Worm (Caenorhabditis elegans) whole organism, L4 larva: ENCODE measurements around the gene gpx-4.

ENCODE experiments used
- D1046.2 ChIP-seq: fragments of 200-800 bp; sonication (Bioruptor generic); IDR thresholded peaks from 2 replicates; pipeline ENCODE4 v1.3.6; 2022; ENCODE audit warnings: missing genetic modification characterization, missing compliant biosample characterization
- F10B5.3 ChIP-seq: sonication (generic microtip); optimal IDR thresholded peaks from 2 replicates; lab custom pipeline; 2016; ENCODE audit warnings: mild to moderate bottlenecking, missing genetic modification characterization, missing compliant biosample characterization
- F44E2.7 ChIP-seq: fragments of 200-800 bp; sonication (Bioruptor generic); IDR thresholded peaks from 2 replicates; pipeline ENCODE4 v2.1.2; 2022; ENCODE audit warnings: missing genetic modification characterization, missing compliant biosample characterization
- R02D3.7 ChIP-seq: fragments of 150-350 bp; sonication (generic microtip); optimal IDR thresholded peaks from 3 replicates; lab custom pipeline; 2014; ENCODE audit warnings: missing biosample characterization, missing genetic modification characterization
- T20F7.1 ChIP-seq: fragments of 200-800 bp; sonication (Bioruptor generic); optimal IDR thresholded peaks from 2 replicates; lab custom pipeline; 2018; ENCODE audit warnings: mild to moderate bottlenecking, missing genetic modification characterization, missing compliant biosample characterization
- T26A8.4 ChIP-seq: fragments of 200-800 bp; sonication (Bioruptor generic); IDR thresholded peaks from 2 replicates; pipeline ENCODE4 v1.3.6; 2022; ENCODE audit warnings: missing genetic modification characterization, missing compliant biosample characterization
- Y105C5A.15 ChIP-seq: fragments of 200-800 bp; sonication (Bioruptor generic); IDR thresholded peaks from 2 replicates; pipeline ENCODE4 v1.3.6; 2022; ENCODE audit warnings: missing genetic modification characterization, missing compliant biosample characterization
- Y5F2A.4 ChIP-seq: fragments of 200-800 bp; sonication (Bioruptor generic); optimal IDR thresholded peaks from 2 replicates; lab custom pipeline; 2018; ENCODE audit warnings: mild to moderate bottlenecking, missing genetic modification characterization, missing compliant biosample characterization
- Y75B8A.6 ChIP-seq: fragments of 200-800 bp; sonication (Bioruptor generic); IDR thresholded peaks from 2 replicates; pipeline ENCODE4 v1.3.6; 2022; ENCODE audit warnings: missing genetic modification reagents, missing genetic modification characterization, missing compliant biosample characterization
- ZK337.2 ChIP-seq: fragments of 200-800 bp; sonication (Bioruptor generic); IDR thresholded peaks from 2 replicates; pipeline ENCODE4 v1.3.6; 2022; ENCODE audit warnings: missing genetic modification reagents, missing genetic modification characterization, missing compliant biosample characterization
- ZK546.5 ChIP-seq, 2 experiments: sonication (generic microtip); optimal IDR thresholded peaks; 2 replicates each; lab custom pipeline; 2017; ENCODE audit warnings: missing biosample characterization in 2 of 2, missing genetic modification characterization in 2 of 2
- ama-1 ChIP-seq: fragments of 150-350 bp; optimal IDR thresholded peaks from 2 replicates; lab custom pipeline; 2014; ENCODE audit warnings: inconsistent platforms, mixed read lengths
- ceh-32 ChIP-seq: sonication (generic microtip); optimal IDR thresholded peaks from 2 replicates; lab custom pipeline; 2016; ENCODE audit warnings: mild to moderate bottlenecking, missing genetic modification characterization, missing compliant biosample characterization; ENCODE audit not compliant: poor library complexity
- ceh-44 ChIP-seq: fragments of 200-800 bp; sonication (Bioruptor generic); IDR thresholded peaks from 2 replicates; pipeline ENCODE4 v1.3.6; 2022; ENCODE audit warnings: missing genetic modification reagents, missing genetic modification characterization, missing compliant biosample characterization
- daf-12 ChIP-seq: fragments of 150-350 bp; optimal IDR thresholded peaks from 2 replicates; lab custom pipeline; 2014; ENCODE audit warnings: missing biosample characterization, missing genetic modification reagents, missing genetic modification characterization
- dmd-8 ChIP-seq: fragments of 200-800 bp; sonication (Bioruptor generic); IDR thresholded peaks from 2 replicates; pipeline ENCODE4 v1.3.6; 2022; ENCODE audit warnings: missing genetic modification characterization, missing compliant biosample characterization
- dve-1 ChIP-seq: sonication (generic microtip); optimal IDR thresholded peaks from 2 replicates; lab custom pipeline; 2017; ENCODE audit warnings: antibody characterized with exemption, mild to moderate bottlenecking, missing genetic modification characterization, missing compliant biosample characterization; ENCODE audit not compliant: insufficient read depth
- fkh-10 ChIP-seq: fragments of 150-350 bp; optimal IDR thresholded peaks from 2 replicates; lab custom pipeline; 2014; ENCODE audit warnings: missing biosample characterization, missing genetic modification reagents, missing genetic modification characterization
- fos-1 ChIP-seq: fragments of 150-350 bp; optimal IDR thresholded peaks from 2 replicates; lab custom pipeline; 2014; ENCODE audit warnings: missing biosample characterization, missing genetic modification characterization
- gei-8 ChIP-seq: fragments of 200-800 bp; sonication (Bioruptor generic); optimal IDR thresholded peaks from 2 replicates; lab custom pipeline; 2018; ENCODE audit warnings: mild to moderate bottlenecking, missing genetic modification characterization, missing compliant biosample characterization
- lin-1 ChIP-seq: fragments of 200-800 bp; sonication (Bioruptor generic); IDR thresholded peaks from 2 replicates; pipeline ENCODE4 v1.3.6; 2022; ENCODE audit warnings: missing genetic modification reagents, missing genetic modification characterization, missing compliant biosample characterization
- lin-38 ChIP-seq: fragments of 200-800 bp; sonication (Bioruptor generic); IDR thresholded peaks from 2 replicates; pipeline ENCODE4 v1.3.6; 2022; ENCODE audit warnings: missing genetic modification reagents, missing genetic modification characterization, missing compliant biosample characterization
- lin-39 ChIP-seq: fragments of 150-350 bp; optimal IDR thresholded peaks from 2 replicates; lab custom pipeline; 2014; ENCODE audit warnings: missing biosample characterization, missing genetic modification reagents, missing genetic modification characterization
- lir-3 ChIP-seq: sonication (generic microtip); optimal IDR thresholded peaks from 2 replicates; lab custom pipeline; 2016; ENCODE audit warnings: mild to moderate bottlenecking, missing genetic modification characterization, missing compliant biosample characterization
- lsy-2 ChIP-seq, 2 experiments: fragments of 150-350 bp in 1 of 2; sonication (generic microtip) in 1 of 2; optimal IDR thresholded peaks; 2 replicates each; lab custom pipeline; 2014 to 2017; ENCODE audit warnings: missing biosample characterization in 2 of 2, missing genetic modification characterization in 2 of 2
- madf-5 ChIP-seq, 2 experiments: fragments of 200-800 bp; sonication (Bioruptor generic); IDR thresholded peaks; 2 replicates each; pipeline ENCODE4 v1.3.6; 2022; ENCODE audit warnings: missing compliant biosample characterization in 2 of 2, missing genetic modification characterization in 2 of 2
- mxl-3 ChIP-seq: fragments of 200-800 bp; sonication (Bioruptor generic); optimal IDR thresholded peaks from 2 replicates; lab custom pipeline; 2018; ENCODE audit warnings: mild to moderate bottlenecking, missing genetic modification characterization, missing compliant biosample characterization
- nhr-102 ChIP-seq: sonication (generic microtip); optimal IDR thresholded peaks from 2 replicates; lab custom pipeline; 2016; ENCODE audit warnings: mild to moderate bottlenecking, missing genetic modification characterization, moderate library complexity, missing compliant biosample characterization
- nhr-111 ChIP-seq: fragments of 200-800 bp; sonication (Bioruptor generic); optimal IDR thresholded peaks from 2 replicates; lab custom pipeline; 2018; ENCODE audit warnings: mild to moderate bottlenecking, missing genetic modification characterization, missing compliant biosample characterization
- nhr-237 ChIP-seq: sonication (generic microtip); optimal IDR thresholded peaks from 2 replicates; lab custom pipeline; 2017; ENCODE audit warnings: missing biosample characterization, missing genetic modification characterization
- nhr-25 ChIP-seq: sonication (generic microtip); optimal IDR thresholded peaks from 2 replicates; lab custom pipeline; 2017; ENCODE audit warnings: missing genetic modification characterization, mild to moderate bottlenecking, missing compliant biosample characterization, antibody characterized with exemption, moderate library complexity, borderline replicate concordance; ENCODE audit not compliant: insufficient read depth
- nhr-28 ChIP-seq: fragments of 150-350 bp; optimal IDR thresholded peaks from 2 replicates; lab custom pipeline; 2014; ENCODE audit warnings: missing biosample characterization, missing genetic modification characterization
- nhr-41 ChIP-seq: fragments of 200-800 bp; sonication (Bioruptor generic); IDR thresholded peaks from 2 replicates; pipeline ENCODE4 v1.3.6; 2022; ENCODE audit warnings: missing genetic modification reagents, missing genetic modification characterization, missing compliant biosample characterization
- nhr-42 ChIP-seq: fragments of 200-800 bp; sonication (Bioruptor generic); IDR thresholded peaks from 2 replicates; pipeline ENCODE4 v1.3.6; 2022; ENCODE audit warnings: missing genetic modification characterization, missing compliant biosample characterization
- nhr-48 ChIP-seq: sonication (generic microtip); optimal IDR thresholded peaks from 2 replicates; lab custom pipeline; 2016; ENCODE audit warnings: mild to moderate bottlenecking, missing genetic modification characterization, missing compliant biosample characterization
- nhr-6 ChIP-seq: fragments of 150-350 bp; optimal IDR thresholded peaks from 2 replicates; lab custom pipeline; 2014; ENCODE audit warnings: missing biosample characterization, missing genetic modification characterization
- pha-4 ChIP-seq, 2 experiments: fragments of 150-350 bp in 1 of 2; fragments of 200-800 bp in 1 of 2; sonication (Bioruptor generic) in 1 of 2; IDR thresholded peaks in 1 of 2; optimal IDR thresholded peaks in 1 of 2; 2 replicates each; pipeline versions ENCODE4 v1.3.6 to Lab custom; 2014 to 2022; ENCODE audit warnings: missing genetic modification characterization in 2 of 2, missing genetic modification reagents in 2 of 2, missing biosample characterization in 1 of 2, missing compliant biosample characterization in 1 of 2
- php-3 ChIP-seq: fragments of 200-800 bp; sonication (Bioruptor generic); IDR thresholded peaks from 2 replicates; pipeline ENCODE4 v1.3.6; 2022; ENCODE audit warnings: missing genetic modification reagents, missing genetic modification characterization, missing compliant biosample characterization
- rbr-2 ChIP-seq: sonication (generic microtip); optimal IDR thresholded peaks from 2 replicates; lab custom pipeline; 2016; ENCODE audit warnings: missing genotype, missing genetic modification characterization, missing compliant biosample characterization
- set-16 ChIP-seq: fragments of 200-800 bp; sonication (Bioruptor generic); IDR thresholded peaks from 2 replicates; pipeline ENCODE4 v1.3.6; 2022; ENCODE audit warnings: missing genetic modification reagents, missing genetic modification characterization, missing compliant biosample characterization
- snpc-4 ChIP-seq: fragments of 150-350 bp; optimal IDR thresholded peaks from 2 replicates; lab custom pipeline; 2014; ENCODE audit warnings: missing biosample characterization, missing genetic modification characterization
- spr-1 ChIP-seq: sonication (generic microtip); optimal IDR thresholded peaks from 2 replicates; lab custom pipeline; 2016; ENCODE audit warnings: mild to moderate bottlenecking, missing genetic modification characterization, missing compliant biosample characterization
- tag-97 ChIP-seq: fragments of 200-800 bp; sonication (Bioruptor generic); IDR thresholded peaks from 2 replicates; pipeline ENCODE4 v1.3.6; 2022; ENCODE audit warnings: missing genetic modification characterization, missing compliant biosample characterization
- tra-1 ChIP-seq: fragments of 200-800 bp; sonication (Bioruptor generic); IDR thresholded peaks from 2 replicates; pipeline ENCODE4 v1.3.6; 2022; ENCODE audit warnings: missing genetic modification reagents, missing genetic modification characterization, missing compliant biosample characterization
- unc-62 ChIP-seq, 3 experiments: fragments of 150-350 bp in 1 of 3; sonication (generic microtip); optimal IDR thresholded peaks in 2 of 3; peaks in 1 of 3; 1 replicate in 1 of 3; 2 replicates in 2 of 3; lab custom pipeline; 2014 to 2017; ENCODE audit warnings: missing biosample characterization in 3 of 3, missing genetic modification characterization in 3 of 3, missing genetic modification reagents in 3 of 3, missing genotype in 1 of 3
- vab-7 ChIP-seq: fragments of 200-800 bp; sonication (Bioruptor generic); IDR thresholded peaks from 2 replicates; pipeline ENCODE4 v1.3.6; 2022; ENCODE audit warnings: missing genetic modification reagents, missing genetic modification characterization, missing compliant biosample characterization
- zfp-2 ChIP-seq: sonication (generic microtip); optimal IDR thresholded peaks from 2 replicates; lab custom pipeline; 2016; ENCODE audit warnings: mild to moderate bottlenecking, missing genetic modification characterization, missing compliant biosample characterization
- zfp-3 ChIP-seq: fragments of 200-800 bp; sonication (Bioruptor generic); conservative IDR thresholded peaks from 2 replicates; pipeline ENCODE4 v1.3.6; 2022; ENCODE audit warnings: missing genetic modification reagents, missing genetic modification characterization, missing compliant biosample characterization
- zip-2 ChIP-seq: fragments of 150-350 bp; optimal IDR thresholded peaks from 2 replicates; lab custom pipeline; 2014; ENCODE audit warnings: missing biosample characterization, missing genetic modification characterization

Gene gpx-4

DNA sequence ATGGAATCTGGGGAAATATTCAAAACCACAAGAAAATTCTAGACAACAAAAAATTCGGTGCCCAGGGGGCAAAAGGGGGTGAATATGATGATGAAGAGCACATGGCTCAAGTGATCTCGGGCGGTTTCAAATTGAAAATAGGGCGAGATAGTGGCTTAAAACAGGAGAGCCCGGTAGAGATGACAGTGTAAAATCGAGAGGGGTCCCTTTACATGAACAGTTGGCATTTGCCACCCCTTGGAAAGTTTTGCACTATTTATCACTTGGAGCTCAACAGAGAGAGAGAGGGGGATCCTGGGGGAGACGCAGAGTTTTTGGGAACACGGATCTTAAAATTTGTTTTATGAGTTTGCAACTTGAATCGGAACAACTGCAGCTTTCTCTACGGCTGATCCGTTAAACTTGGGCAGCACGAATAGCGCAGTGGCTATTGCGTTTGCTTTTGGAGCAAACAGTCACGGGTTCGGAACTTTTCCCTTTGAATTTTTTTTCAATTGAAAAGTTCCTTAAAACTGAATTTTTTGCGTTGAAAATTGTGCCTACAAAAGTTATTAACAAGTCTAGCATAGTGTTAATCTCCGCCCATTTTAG, 9.3 kb downstream of the gpx-4 start (continued):
- peak; percentile 13 for TF ChIP-seq lir-3 (tag; lab: Kevin White, UChicago)
- peak; percentile 74 for TF ChIP-seq lin-38 (GFP tag; lab: Robert Waterston, UW)
- no peak for TF ChIP-seq tag-97 (GFP tag; lab: Robert Waterston, UW)
- TF ChIP-seq nhr-6 (tag; lab: Kevin White, UChicago): no peak
- TF ChIP-seq gei-8 (GFP tag; lab: Kevin White, UChicago): peak; percentile 52
- TF ChIP-seq tra-1 (GFP tag; lab: Robert Waterston, UW): peak; percentile 58; the same call in 1 of the 2 replicates
- TF ChIP-seq nhr-48 (tag; lab: Kevin White, UChicago): no peak
- peak; percentile 40 for TF ChIP-seq mxl-3 (GFP tag; lab: Kevin White, UChicago)
- TF ChIP-seq set-16 (GFP tag; lab: Robert Waterston, UW): no peak
- no peak for TF ChIP-seq R02D3.7 (tag; lab: Kevin White, UChicago)
- TF ChIP-seq lin-39 (tag; lab: Kevin White, UChicago): no peak
- no peak for TF ChIP-seq fos-1
- TF ChIP-seq nhr-111: peak; percentile 31
- no peak for TF ChIP-seq F10B5.3
- TF ChIP-seq F44E2.7 (GFP tag; lab: Robert Waterston, UW): 0 out of 2 replicates have a peak, but pooled peaks have one; percentile 77
- TF ChIP-seq unc-62 (GFP tag; optimal IDR thresholded peaks at IDR 0.05 in 1 of 2; lab: Kevin White, UChicago): peak in 1 of 2 experiments; percentile 91
- TF ChIP-seq unc-62 (tag; optimal IDR thresholded peaks at IDR 0.05; lab: Kevin White, UChicago): no peak
- no peak for TF ChIP-seq snpc-4 (tag; lab: Kevin White, UChicago)
- TF ChIP-seq fkh-10 (GFP tag; lab: Kevin White, UChicago): no peak
- no peak for TF ChIP-seq rbr-2 (tag; lab: Kevin White, UChicago)
- TF ChIP-seq Y5F2A.4: peak; percentile 15
- no peak for TF ChIP-seq D1046.2 (GFP tag; lab: Robert Waterston, UW)
- TF ChIP-seq zfp-2 (tag; lab: Kevin White, UChicago): no peak
- TF ChIP-seq dmd-8 (GFP tag; lab: Robert Waterston, UW): peak; percentile 92
- no peak for TF ChIP-seq ZK546.5 (tag; optimal IDR thresholded peaks at IDR 0.05; lab: Kevin White, UChicago)
- no peak for TF ChIP-seq nhr-237
- TF ChIP-seq daf-12: no peak
- no peak for TF ChIP-seq T20F7.1 (GFP tag; lab: Kevin White, UChicago)
- TF ChIP-seq nhr-28 (tag; lab: Kevin White, UChicago): no peak
- peak; percentile 69 for TF ChIP-seq vab-7 (GFP tag; lab: Robert Waterston, UW)
- TF ChIP-seq spr-1 (tag; lab: Kevin White, UChicago): no peak
- no peak for TF ChIP-seq ceh-32 (tag; lab: Kevin White, UChicago)
- no peak for TF ChIP-seq ama-1
- TF ChIP-seq Y75B8A.6: no peak
- no peak for TF ChIP-seq madf-5 (GFP tag; IDR thresholded peaks at IDR 0.05; lab: Robert Waterston, UW)
- TF ChIP-seq nhr-41 (GFP tag; lab: Robert Waterston, UW): no peak
- TF ChIP-seq pha-4 (GFP tag; IDR thresholded peaks at IDR 0.05; lab: Robert Waterston, UW): peak; percentile 68; the same call in 1 of the 2 replicates
- no peak for TF ChIP-seq pha-4 (tag; optimal IDR thresholded peaks at IDR 0.05; lab: Kevin White, UChicago)
- TF ChIP-seq nhr-25: no peak
- no peak for TF ChIP-seq ZK337.2 (GFP tag; lab: Robert Waterston, UW)
- no peak for TF ChIP-seq lsy-2 (tag; optimal IDR thresholded peaks at IDR 0.05; lab: Kevin White, UChicago)
- 0 out of 2 replicates have a peak, but pooled peaks have one; percentile 16 for TF ChIP-seq nhr-42
- TF ChIP-seq zfp-3 (GFP tag; lab: Robert Waterston, UW): no peak; the same call in 1 of the 2 replicates
- no peak for TF ChIP-seq zip-2 (tag; lab: Kevin White, UChicago)
- no peak for TF ChIP-seq T26A8.4 (GFP tag; lab: Robert Waterston, UW)
- TF ChIP-seq dve-1 (tag; lab: Kevin White, UChicago): no peak
- no peak for TF ChIP-seq ceh-44 (GFP tag; lab: Robert Waterston, UW)
- peak; percentile 62 for TF ChIP-seq php-3 (GFP tag; lab: Robert Waterston, UW)
- no peak for TF ChIP-seq nhr-102 (tag; lab: Kevin White, UChicago)
- no peak for TF ChIP-seq lin-1 (GFP tag; lab: Robert Waterston, UW)
- 0 out of 2 replicates have a peak, but pooled peaks have one; percentile 22 for TF ChIP-seq Y105C5A.15 (GFP tag; lab: Robert Waterston, UW)
